Fruit fly (Drosophila melanogaster): ENCODE measurements around the gene CG13073.
A peak's percentile ranks its signal among the peaks of the same experiment; 100 is the strongest.

CG13073 gene

DNA sequence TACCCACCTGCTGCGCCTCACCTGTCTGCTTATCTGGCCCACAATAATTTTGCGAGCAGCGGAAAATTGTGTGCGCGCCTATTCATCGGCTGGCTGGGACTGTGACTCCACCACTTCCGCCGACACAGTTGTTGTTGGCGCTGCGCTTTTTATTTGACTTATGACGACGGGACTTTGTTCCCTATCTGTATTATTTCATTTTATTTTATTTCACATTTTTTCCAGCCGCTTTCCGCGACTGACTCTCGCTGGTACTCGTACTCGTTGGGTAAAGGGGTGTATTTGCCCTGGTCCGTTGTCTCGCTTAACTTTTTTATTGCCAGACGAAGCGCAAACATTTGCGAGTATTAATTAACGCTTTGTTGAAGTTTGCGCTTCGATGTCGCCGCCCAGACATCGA, 26.2 kb downstream of the CG13073 start (continued):
- TF ChIP-seq cato (GFP tag; optimal IDR thresholded peaks at IDR 0.05; ENCODE audit: borderline replicate concordance) (no peak), CG7786 (GFP tag; optimal IDR thresholded peaks at IDR 0.05) (no peak), E2f2 (GFP tag; IDR thresholded peaks at IDR 0.05) (no peak), zfh1 (GFP tag; IDR thresholded peaks at IDR 0.05) (no peak), chinmo (GFP tag; IDR thresholded peaks at IDR 0.05; ENCODE audit: partially characterized antibody) (0 out of 4 replicates have a peak, but pooled peaks have one; percentile 24), mam (GFP tag; optimal IDR thresholded peaks at IDR 0.05) (no peak), dysf (GFP tag; IDR thresholded peaks at IDR 0.05) (0 out of 3 replicates have a peak, but pooled peaks have one; percentile 12), CG12391 (tag; optimal IDR thresholded peaks at IDR 0.05) (no peak), yki (optimal IDR thresholded peaks at IDR 0.05) (no peak), cwo (GFP tag; optimal IDR thresholded peaks at IDR 0.05) (peak; percentile 21), fru (optimal IDR thresholded peaks at IDR 0.05) (no peak), CG17802 (tag; optimal IDR thresholded peaks at IDR 0.05) (no peak), CG3726 (GFP tag; IDR thresholded peaks at IDR 0.05) (no peak), pan (optimal IDR thresholded peaks at IDR 0.05) (no peak), pan (GFP tag; optimal IDR thresholded peaks at IDR 0.05 in 1 of 2, IDR thresholded peaks at IDR 0.05 in 1 of 2) (no peak), HHEX (GFP tag; optimal IDR thresholded peaks at IDR 0.05) (peak; percentile 27), nau (GFP tag; optimal IDR thresholded peaks at IDR 0.05) (peak; percentile 6), CG10959 (GFP tag; IDR thresholded peaks at IDR 0.05) (no peak), CG10267 (tag; optimal IDR thresholded peaks at IDR 0.05) (no peak), Fer3 (tag; optimal IDR thresholded peaks at IDR 0.05) (no peak), CG17328 (GFP tag; IDR thresholded peaks at IDR 0.05) (no peak), CG17361 (GFP tag; IDR thresholded peaks at IDR 0.05) (no peak), Dref (GFP tag; IDR thresholded peaks at IDR 0.05) (no peak), Abd-B (GFP tag; optimal IDR thresholded peaks at IDR 0.05) (no peak), Fer1 (GFP tag; optimal IDR thresholded peaks at IDR 0.05) (peak; percentile 13), shn (GFP tag; optimal IDR thresholded peaks at IDR 0.05) (no peak), Atf-2 (GFP tag; optimal IDR thresholded peaks at IDR 0.05) (no peak), lbe (GFP tag; optimal IDR thresholded peaks at IDR 0.05) (peak; percentile 34), CG11696 (GFP tag; IDR thresholded peaks at IDR 0.05) (no peak), grn (GFP tag; optimal IDR thresholded peaks at IDR 0.05) (no peak), wdn (GFP tag; IDR thresholded peaks at IDR 0.05) (no peak), bsh (GFP tag; optimal IDR thresholded peaks at IDR 0.05) (peak in 1 of 2 experiments; percentile 38), CG3847 (GFP tag; IDR thresholded peaks at IDR 0.05) (no peak), nom (GFP tag; optimal IDR thresholded peaks at IDR 0.05) (peak; percentile 84), CG4404 (GFP tag; IDR thresholded peaks at IDR 0.05) (no peak), CG7271 (tag; optimal IDR thresholded peaks at IDR 0.05) (no peak), nerfin-1 (tag; optimal IDR thresholded peaks at IDR 0.05) (no peak), ftz-f1 (GFP tag; optimal IDR thresholded peaks at IDR 0.05) (no peak), CG3995 (GFP tag; optimal IDR thresholded peaks at IDR 0.05) (no peak), CG1603 (tag; optimal IDR thresholded peaks at IDR 0.05) (no peak), NK7.1 (GFP tag; optimal IDR thresholded peaks at IDR 0.05) (no peak), CG10979 (tag; optimal IDR thresholded peaks at IDR 0.05) (no peak), NC2β (GFP tag; optimal IDR thresholded peaks at IDR 0.05) (no peak), CG3281 (GFP tag; optimal IDR thresholded peaks at IDR 0.05) (peak; percentile 17), dati (GFP tag; IDR thresholded peaks at IDR 0.05) (no peak), exex (tag; optimal IDR thresholded peaks at IDR 0.05) (peak; percentile 0), Xbp1 (GFP tag; optimal IDR thresholded peaks at IDR 0.05) (no peak), onecut (GFP tag; IDR thresholded peaks at IDR 0.05) (no peak)

All from whole organism, embryonic.